Worm (Caenorhabditis elegans): ENCODE results near the gene cgp-1.

DNA sequence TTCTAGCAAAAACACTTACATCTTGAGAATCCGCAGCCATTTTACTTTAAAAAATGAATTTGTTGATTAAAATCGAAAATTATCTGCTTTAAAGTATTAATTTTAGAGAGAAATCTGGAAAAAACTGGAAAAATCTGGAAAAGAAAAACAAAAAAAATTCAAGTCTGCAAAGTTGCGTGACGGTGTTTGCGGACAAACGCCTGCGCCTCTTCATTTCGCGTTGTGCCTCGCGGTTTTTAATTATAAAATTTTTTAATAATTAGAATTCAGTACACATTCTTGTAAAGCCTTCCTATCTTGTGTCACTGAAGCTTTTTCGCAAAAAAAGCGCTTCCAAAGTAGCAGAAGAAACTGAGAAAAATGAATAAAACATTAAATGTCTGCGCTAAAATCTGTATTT, 4.0 kb upstream of the cgp-1 start, which contains the start of gene W03F9.1:
- TF ChIP-seq tab-1 (GFP tag; IDR thresholded peaks at IDR 0.05), result no peak
- no peak for TF ChIP-seq flt-1 (GFP tag; IDR thresholded peaks at IDR 0.05)
- peak; percentile 1 for TF ChIP-seq cog-1 (tag; optimal IDR thresholded peaks at IDR 0.05)
- no peak for TF ChIP-seq ref-1 (GFP tag; conservative IDR thresholded peaks at IDR 0.05)
- TF ChIP-seq ztf-29 (GFP tag; IDR thresholded peaks at IDR 0.05), result no peak
- no peak for TF ChIP-seq klf-2 (GFP tag; conservative IDR thresholded peaks at IDR 0.05)
- TF ChIP-seq med-1 (GFP tag; optimal IDR thresholded peaks at IDR 0.05; ENCODE audit: insufficient read depth), result no peak

Measured in whole organism, midembryonic.